Worm (Caenorhabditis elegans): ENCODE data around the gene klo-1.

- TF ChIP-seq mdl-1 (tag; optimal IDR thresholded peaks at IDR 0.05) (no peak), nhr-237 (tag; optimal IDR thresholded peaks at IDR 0.05) (no peak), fos-1 (tag; optimal IDR thresholded peaks at IDR 0.05) (no peak)
Observed at ce11 chrIV:7759527-7759926, 11.5 kb upstream of the klo-1 start, which contains the start of gene dsb-3.
